Fruit fly (Drosophila melanogaster): ENCODE results near the gene RpS3A.
A peak's percentile ranks its signal among the peaks of the same experiment; 100 is the strongest.

RpS3A gene

DNA sequence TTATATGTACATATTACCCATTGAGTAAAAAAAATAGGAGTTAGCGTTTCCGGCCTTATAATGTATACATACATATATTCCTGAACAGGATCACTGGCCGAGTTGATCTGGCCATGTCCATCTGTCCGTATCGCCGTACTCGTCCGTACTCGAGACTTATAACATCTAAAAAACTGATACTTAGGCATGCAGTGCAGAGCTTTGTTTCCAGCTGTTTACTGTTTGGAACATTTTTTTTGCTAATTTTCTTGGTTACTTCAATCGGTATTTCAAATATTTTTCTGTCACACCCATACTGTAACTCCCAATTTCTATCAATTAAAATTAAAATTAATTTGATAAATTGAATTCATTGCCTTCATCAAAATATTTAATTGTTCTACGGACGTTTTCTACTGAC, 4.5 kb downstream of the RpS3A start:
- TF ChIP-seq rgr (GFP tag; optimal IDR thresholded peaks at IDR 0.05) (no peak), Myc (optimal IDR thresholded peaks at IDR 0.05) (no peak), lola (GFP tag; optimal IDR thresholded peaks at IDR 0.05) (no peak), Mio (GFP tag; optimal IDR thresholded peaks at IDR 0.05) (no peak), foxo (GFP tag; optimal IDR thresholded peaks at IDR 0.05) (no peak)

dm6 chr4:60001-60997, 6.7 kb downstream of the RpS3A start:
- TF ChIP-seq woc (GFP tag; optimal IDR thresholded peaks at IDR 0.05): peak; percentile 40
- TF ChIP-seq OdsH (GFP tag; optimal IDR thresholded peaks at IDR 0.05): peak; percentile 41
- no peak for TF ChIP-seq br (GFP tag; optimal IDR thresholded peaks at IDR 0.05)
- TF ChIP-seq CG9705 (GFP tag; optimal IDR thresholded peaks at IDR 0.05): no peak
- peak; percentile 36 for TF ChIP-seq h (GFP tag; optimal IDR thresholded peaks at IDR 0.05)
- TF ChIP-seq Rel (GFP tag; optimal IDR thresholded peaks at IDR 0.05): peak; percentile 37
- TF ChIP-seq Rel (tag; optimal IDR thresholded peaks at IDR 0.05): no peak
- peak; percentile 2 for TF ChIP-seq psq (GFP tag; optimal IDR thresholded peaks at IDR 0.05)
- TF ChIP-seq HLH106 (tag; optimal IDR thresholded peaks at IDR 0.05): peak; percentile 68
- TF ChIP-seq foxo (GFP tag; optimal IDR thresholded peaks at IDR 0.05): peak in 1 of 2 experiments; percentile 47
- peak; percentile 47 for TF ChIP-seq CrebA (GFP tag; optimal IDR thresholded peaks at IDR 0.05; ENCODE audit: borderline replicate concordance)
- no peak for TF ChIP-seq sv (GFP tag; optimal IDR thresholded peaks at IDR 0.05)
- TF ChIP-seq lola (GFP tag; optimal IDR thresholded peaks at IDR 0.05): no peak
- peak; percentile 58 for TF ChIP-seq Sp1 (GFP tag; optimal IDR thresholded peaks at IDR 0.05)
- TF ChIP-seq dmrt93B (GFP tag; optimal IDR thresholded peaks at IDR 0.05): no peak
- no peak for TF ChIP-seq Dif (GFP tag; optimal IDR thresholded peaks at IDR 0.05; ENCODE audit: partially characterized antibody)
- TF ChIP-seq Vsx2 (GFP tag; optimal IDR thresholded peaks at IDR 0.05; ENCODE audit: partially characterized antibody): no peak
- no peak for TF ChIP-seq pan (optimal IDR thresholded peaks at IDR 0.05)
- no peak for TF ChIP-seq usp (GFP tag; optimal IDR thresholded peaks at IDR 0.05)
- TF ChIP-seq Hr83 (GFP tag; optimal IDR thresholded peaks at IDR 0.05; ENCODE audit: poor library complexity, severe bottlenecking): peak; percentile 4
- TF ChIP-seq rgr (GFP tag; optimal IDR thresholded peaks at IDR 0.05): peak; percentile 40
- no peak for TF ChIP-seq Dfd (GFP tag; optimal IDR thresholded peaks at IDR 0.05)
- TF ChIP-seq Abd-B (GFP tag; optimal IDR thresholded peaks at IDR 0.05): no peak
- TF ChIP-seq CG32264 (GFP tag; optimal IDR thresholded peaks at IDR 0.05): no peak
- no peak for TF ChIP-seq Hr78 (GFP tag; optimal IDR thresholded peaks at IDR 0.05)
- TF ChIP-seq sage (GFP tag; optimal IDR thresholded peaks at IDR 0.05): peak; percentile 52

DNA sequence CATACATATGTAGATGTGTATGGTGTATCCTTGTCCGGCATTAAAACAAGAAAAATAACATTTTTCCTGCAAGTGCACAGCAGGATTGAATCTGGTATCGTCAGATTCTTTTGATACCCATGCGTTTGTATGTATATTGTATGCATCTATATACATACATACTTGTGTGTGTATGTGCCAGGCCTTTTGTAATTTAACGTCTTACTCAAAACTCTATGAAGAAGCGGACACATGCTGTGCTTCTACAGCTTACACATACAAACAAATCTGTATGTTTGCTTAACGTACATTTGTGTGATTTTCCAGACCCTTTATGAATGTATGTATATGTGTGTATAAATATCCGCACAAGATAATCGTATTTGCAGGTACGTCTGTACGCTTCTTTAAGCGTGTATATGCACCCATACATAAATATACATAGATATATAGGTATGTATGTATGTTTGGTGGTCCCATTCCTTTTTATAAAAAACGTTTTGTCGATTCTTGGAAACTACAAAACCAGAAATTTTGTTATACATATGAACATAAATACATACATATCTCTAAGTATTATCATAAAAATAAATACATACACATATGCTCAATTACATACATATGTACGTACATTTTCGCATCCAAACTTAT, 8.0 kb downstream of the RpS3A start:
- TF ChIP-seq CrebA (GFP tag; optimal IDR thresholded peaks at IDR 0.05; ENCODE audit: borderline replicate concordance): peak; percentile 45
- TF ChIP-seq woc (GFP tag; optimal IDR thresholded peaks at IDR 0.05): peak; percentile 13
- TF ChIP-seq Sp1 (GFP tag; optimal IDR thresholded peaks at IDR 0.05): peak; percentile 19
- TF ChIP-seq br (GFP tag; optimal IDR thresholded peaks at IDR 0.05): no peak
- peak; percentile 43 for TF ChIP-seq sage (GFP tag; optimal IDR thresholded peaks at IDR 0.05)
- peak; percentile 11 for TF ChIP-seq N (GFP tag; optimal IDR thresholded peaks at IDR 0.05)
- TF ChIP-seq brk (GFP tag; optimal IDR thresholded peaks at IDR 0.05): peak; percentile 55
- no peak for TF ChIP-seq Rel (GFP tag; optimal IDR thresholded peaks at IDR 0.05)
- peak; percentile 5 for TF ChIP-seq Rel (tag; optimal IDR thresholded peaks at IDR 0.05)
- no peak for TF ChIP-seq tai (GFP tag; optimal IDR thresholded peaks at IDR 0.05)
- no peak for TF ChIP-seq ey (GFP tag; optimal IDR thresholded peaks at IDR 0.05)

Measured in whole organism, wandering third instar larva.